Worm (Caenorhabditis elegans) whole organism, L1 larva: ENCODE data around the gene W01A11.7.

Experiments
- C34B4.2 ChIP-seq: sonication (generic microtip); optimal IDR thresholded peaks from 2 replicates; lab custom pipeline; 2017; ENCODE audit warnings: mild to moderate bottlenecking, missing genetic modification characterization, missing compliant biosample characterization
- Y116A8C.19 ChIP-seq: sonication (generic microtip); optimal IDR thresholded peaks from 2 replicates; lab custom pipeline; 2016; ENCODE audit warnings: missing compliant biosample characterization, missing genetic modification characterization, borderline replicate concordance
- alr-1 ChIP-seq: fragments of 200-800 bp; sonication (Bioruptor generic); optimal IDR thresholded peaks from 2 replicates; lab custom pipeline; 2018; ENCODE audit warnings: borderline replicate concordance, mild to moderate bottlenecking, missing genetic modification characterization, missing compliant biosample characterization
- aly-2 ChIP-seq: fragments of 150-350 bp; optimal IDR thresholded peaks from 2 replicates; lab custom pipeline; 2014; ENCODE audit warnings: missing biosample characterization, missing genetic modification characterization
- blmp-1 ChIP-seq: fragments of 150-350 bp; optimal IDR thresholded peaks from 2 replicates; lab custom pipeline; 2014; ENCODE audit warnings: missing biosample characterization, missing genetic modification characterization
- ceh-82 ChIP-seq, 3 experiments: fragments of 150-350 bp in 1 of 3; sonication (generic microtip) in 2 of 3; optimal IDR thresholded peaks; 2 replicates each; lab custom pipeline; 2014 to 2017; ENCODE audit warnings: missing biosample characterization in 3 of 3, missing genetic modification characterization in 3 of 3
- ceh-88 ChIP-seq: fragments of 200-800 bp; sonication (Bioruptor generic); IDR thresholded peaks from 2 replicates; pipeline ENCODE4 v1.3.6; 2022; ENCODE audit warnings: missing genetic modification characterization, missing compliant biosample characterization
- dsc-1 ChIP-seq: sonication (generic microtip); optimal IDR thresholded peaks from 2 replicates; lab custom pipeline; 2016; ENCODE audit warnings: mild to moderate bottlenecking, missing genetic modification characterization, missing compliant biosample characterization
- efl-1 ChIP-seq, 4 experiments: fragments of 150-350 bp; optimal IDR thresholded peaks in 3 of 4; peaks in 1 of 4; 1 replicate in 1 of 4; 2 replicates in 3 of 4; lab custom pipeline; 2014; ENCODE audit warnings: missing biosample characterization in 2 of 4, missing genetic modification characterization in 2 of 4, missing genetic modification reagents in 2 of 4
- efl-3 ChIP-seq: fragments of 200-800 bp; sonication (Bioruptor generic); optimal IDR thresholded peaks from 2 replicates; lab custom pipeline; 2018; ENCODE audit warnings: mild to moderate bottlenecking, missing genetic modification characterization, missing compliant biosample characterization
- egl-13 ChIP-seq: sonication (generic microtip); optimal IDR thresholded peaks from 2 replicates; lab custom pipeline; 2016; ENCODE audit warnings: missing genotype, missing genetic modification reagents, missing genetic modification characterization, missing compliant biosample characterization
- elt-2 ChIP-seq: sonication (generic microtip); optimal IDR thresholded peaks from 2 replicates; lab custom pipeline; 2016; ENCODE audit warnings: missing genetic modification characterization, mild to moderate bottlenecking, inconsistent platforms, missing compliant biosample characterization, missing genetic modification reagents
- fkh-4 ChIP-seq: sonication (generic microtip); optimal IDR thresholded peaks from 2 replicates; lab custom pipeline; 2016; ENCODE audit warnings: missing compliant biosample characterization, missing genetic modification characterization, borderline replicate concordance
- grh-1 ChIP-seq: fragments of 200-800 bp; sonication (Bioruptor generic); IDR thresholded peaks from 2 replicates; pipeline ENCODE4 v1.3.6; 2022; ENCODE audit warnings: missing genetic modification reagents, missing genetic modification characterization, missing compliant biosample characterization
- hpl-2 ChIP-seq: fragments of 150-350 bp; optimal IDR thresholded peaks from 2 replicates; lab custom pipeline; 2014; ENCODE audit warnings: missing biosample characterization, missing genetic modification reagents, missing genetic modification characterization
- irx-1 ChIP-seq: sonication (generic microtip); optimal IDR thresholded peaks from 2 replicates; lab custom pipeline; 2016; ENCODE audit warnings: missing genetic modification characterization, missing compliant biosample characterization
- lin-14 ChIP-seq: fragments of 200-800 bp; sonication (Bioruptor generic); optimal IDR thresholded peaks from 2 replicates; lab custom pipeline; 2018; ENCODE audit warnings: mild to moderate bottlenecking, missing genetic modification characterization, moderate library complexity, missing compliant biosample characterization
- lin-35 ChIP-seq, 2 experiments: fragments of 150-350 bp; optimal IDR thresholded peaks; 2 replicates each; lab custom pipeline; 2014; ENCODE audit warnings: missing biosample characterization in 2 of 2, missing genetic modification characterization in 2 of 2, missing genetic modification reagents in 2 of 2
- lin-39 ChIP-seq: fragments of 150-350 bp; optimal IDR thresholded peaks from 2 replicates; lab custom pipeline; 2014; ENCODE audit warnings: missing biosample characterization, missing genetic modification reagents, missing genetic modification characterization
- lir-3 ChIP-seq: sonication (generic microtip); optimal IDR thresholded peaks from 2 replicates; lab custom pipeline; 2016; ENCODE audit warnings: mild to moderate bottlenecking, missing genetic modification characterization, moderate library complexity, missing compliant biosample characterization; ENCODE audit not compliant: poor library complexity
- lsy-2 ChIP-seq, 2 experiments: fragments of 150-350 bp; optimal IDR thresholded peaks; 2 replicates each; lab custom pipeline; 2014; ENCODE audit warnings: missing biosample characterization in 2 of 2, missing genetic modification characterization in 2 of 2
- mdl-1 ChIP-seq, 2 experiments: fragments of 150-350 bp; optimal IDR thresholded peaks; 2 replicates each; lab custom pipeline; 2014 to 2017; ENCODE audit warnings: missing biosample characterization in 2 of 2, missing genetic modification characterization in 2 of 2, inconsistent platforms in 1 of 2
- mef-2 ChIP-seq: fragments of 150-350 bp; optimal IDR thresholded peaks from 2 replicates; lab custom pipeline; 2014; ENCODE audit warnings: missing biosample characterization, missing genetic modification characterization
- mep-1 ChIP-seq: fragments of 150-350 bp; optimal IDR thresholded peaks from 2 replicates; lab custom pipeline; 2014; ENCODE audit warnings: missing biosample characterization, missing genetic modification characterization
- nhr-12 ChIP-seq: sonication (generic microtip); optimal IDR thresholded peaks from 2 replicates; lab custom pipeline; 2017; ENCODE audit warnings: missing biosample characterization, missing genetic modification characterization
- nhr-19 ChIP-seq: fragments of 200-800 bp; sonication (Bioruptor generic); conservative IDR thresholded peaks from 2 replicates; pipeline ENCODE4 v1.3.6; 2022; ENCODE audit warnings: missing genetic modification characterization, missing compliant biosample characterization
- nhr-20 ChIP-seq: sonication (generic microtip); optimal IDR thresholded peaks from 2 replicates; lab custom pipeline; 2016; ENCODE audit warnings: mild to moderate bottlenecking, missing genetic modification characterization, missing compliant biosample characterization
- nhr-237 ChIP-seq: fragments of 150-350 bp; optimal IDR thresholded peaks from 2 replicates; lab custom pipeline; 2014; ENCODE audit warnings: missing biosample characterization, missing genetic modification characterization
- nhr-47 ChIP-seq: sonication (generic microtip); optimal IDR thresholded peaks from 2 replicates; lab custom pipeline; 2016; ENCODE audit warnings: mild to moderate bottlenecking, missing genetic modification characterization, moderate library complexity, missing compliant biosample characterization
- nhr-71 ChIP-seq: sonication (generic microtip); optimal IDR thresholded peaks from 2 replicates; lab custom pipeline; 2016; ENCODE audit warnings: mild to moderate bottlenecking, missing genetic modification characterization, moderate library complexity, missing compliant biosample characterization
- nhr-76 ChIP-seq: sonication (generic microtip); optimal IDR thresholded peaks from 2 replicates; lab custom pipeline; 2017; ENCODE audit warnings: missing biosample characterization, missing genetic modification characterization
- nhr-77 ChIP-seq: fragments of 150-350 bp; optimal IDR thresholded peaks from 2 replicates; lab custom pipeline; 2014; ENCODE audit warnings: missing biosample characterization, missing genetic modification characterization
- nhr-84 ChIP-seq: sonication (generic microtip); optimal IDR thresholded peaks from 2 replicates; lab custom pipeline; 2017; ENCODE audit warnings: missing biosample characterization, missing genetic modification characterization
- nhr-90 ChIP-seq: sonication (generic microtip); optimal IDR thresholded peaks from 2 replicates; lab custom pipeline; 2016; ENCODE audit warnings: mild to moderate bottlenecking, missing genetic modification characterization, missing compliant biosample characterization; ENCODE audit not compliant: poor library complexity
- pqm-1 ChIP-seq: sonication (generic microtip); optimal IDR thresholded peaks from 3 replicates; lab custom pipeline; 2017; ENCODE audit warnings: missing biosample characterization, missing genetic modification characterization
- skn-1 ChIP-seq: fragments of 150-350 bp; optimal IDR thresholded peaks from 2 replicates; lab custom pipeline; 2014; ENCODE audit warnings: missing biosample characterization, missing genetic modification characterization
- snu-23 ChIP-seq: sonication (generic microtip); optimal IDR thresholded peaks from 2 replicates; lab custom pipeline; 2016; ENCODE audit warnings: missing genetic modification characterization, missing compliant biosample characterization
- sox-4 ChIP-seq: sonication (generic microtip); optimal IDR thresholded peaks from 2 replicates; lab custom pipeline; 2016; ENCODE audit warnings: missing genetic modification characterization, missing compliant biosample characterization
- sptf-1 ChIP-seq: fragments of 150-350 bp; optimal IDR thresholded peaks from 2 replicates; lab custom pipeline; 2014; ENCODE audit warnings: missing biosample characterization, missing genetic modification characterization
- sup-37 ChIP-seq: fragments of 200-800 bp; sonication (Bioruptor generic); optimal IDR thresholded peaks from 2 replicates; lab custom pipeline; 2018; ENCODE audit warnings: mild to moderate bottlenecking, missing genetic modification characterization, missing compliant biosample characterization
- tlp-1 ChIP-seq: fragments of 150-350 bp; optimal IDR thresholded peaks from 2 replicates; lab custom pipeline; 2014; ENCODE audit warnings: missing biosample characterization, missing genetic modification characterization
- unc-130 ChIP-seq: fragments of 150-350 bp; optimal IDR thresholded peaks from 2 replicates; lab custom pipeline; 2017; ENCODE audit warnings: missing biosample characterization, missing genetic modification characterization, inconsistent platforms
- unc-62 ChIP-seq: fragments of 150-350 bp; optimal IDR thresholded peaks from 2 replicates; lab custom pipeline; 2014; ENCODE audit warnings: missing biosample characterization, missing genetic modification reagents, missing genetic modification characterization
- unc-86 ChIP-seq: sonication (generic microtip); optimal IDR thresholded peaks from 2 replicates; lab custom pipeline; 2016; ENCODE audit warnings: missing genetic modification characterization, missing compliant biosample characterization
- vab-15 ChIP-seq: sonication (generic microtip); optimal IDR thresholded peaks from 2 replicates; lab custom pipeline; 2017; ENCODE audit warnings: missing genotype, mild to moderate bottlenecking, missing genetic modification characterization, missing compliant biosample characterization
- xbp-1 ChIP-seq: sonication (generic microtip); optimal IDR thresholded peaks from 2 replicates; lab custom pipeline; 2016; ENCODE audit warnings: missing genetic modification characterization, missing compliant biosample characterization
- zag-1 ChIP-seq: fragments of 150-350 bp; optimal IDR thresholded peaks from 2 replicates; lab custom pipeline; 2014; ENCODE audit warnings: missing biosample characterization, missing genetic modification characterization

Gene W01A11.7

ce11 chrV:6546450-6547171, 41.4 kb upstream of the W01A11.7 start, which contains the start of gene dre-1:
Gene dre-1 (minus strand): TSS chrV:6546500.
- TF ChIP-seq hpl-2 (GFP tag; lab: Kevin White, UChicago) (no peak), efl-1 (optimal IDR thresholded peaks at IDR 0.05; lab: Kevin White, UChicago) (no peak), efl-1 (GFP tag; optimal IDR thresholded peaks at IDR 0.05 in 1 of 2; lab: Kevin White, UChicago) (peak in 1 of 2 experiments; percentile 35), nhr-77 (tag; lab: Kevin White, UChicago) (no peak), ceh-88 (GFP tag; lab: Robert Waterston, UW) (no peak), nhr-19 (GFP tag; lab: Robert Waterston, UW) (no peak), lsy-2 (tag; optimal IDR thresholded peaks at IDR 0.05; lab: Kevin White, UChicago) (no peak), elt-2 (tag; lab: Kevin White, UChicago) (no peak), lin-35 (GFP tag; optimal IDR thresholded peaks at IDR 0.05; lab: Kevin White, UChicago) (peak in 1 of 2 experiments; percentile 12), pqm-1 (tag; lab: Kevin White, UChicago) (no peak)

- TF ChIP-seq nhr-47 (tag; lab: Kevin White, UChicago) (no peak), snu-23 (GFP tag; lab: Kevin White, UChicago) (peak; percentile 42), egl-13 (no peak), unc-130 (tag; lab: Kevin White, UChicago) (no peak), fkh-4 (tag; lab: Kevin White, UChicago) (no peak), mep-1 (tag; lab: Kevin White, UChicago) (peak; percentile 40), blmp-1 (peak; percentile 37), C34B4.2 (no peak), ceh-82 (tag; optimal IDR thresholded peaks at IDR 0.05; lab: Kevin White, UChicago) (no peak), xbp-1 (tag; lab: Kevin White, UChicago) (no peak), nhr-237 (tag; lab: Kevin White, UChicago) (no peak), aly-2 (no peak), efl-3 (GFP tag; lab: Kevin White, UChicago) (no peak), lin-14 (GFP tag; lab: Kevin White, UChicago) (peak; percentile 77), nhr-71 (tag; lab: Kevin White, UChicago) (peak; percentile 6), nhr-90 (tag; lab: Kevin White, UChicago) (peak; percentile 28), nhr-20 (tag; lab: Kevin White, UChicago) (peak; percentile 41), lin-35 (GFP tag; optimal IDR thresholded peaks at IDR 0.05; lab: Kevin White, UChicago) (no peak), alr-1 (no peak), irx-1 (no peak), grh-1 (GFP tag; lab: Robert Waterston, UW) (no peak)
These were observed 39.8 kb upstream of the W01A11.7 start for ce11 chrV:6544999-6545398.

ce11 chrV:6541875-6542274, 36.7 kb upstream of the W01A11.7 start:
- no peak for TF ChIP-seq sup-37
- no peak for TF ChIP-seq efl-3 (GFP tag; lab: Kevin White, UChicago)
- TF ChIP-seq efl-1 (optimal IDR thresholded peaks at IDR 0.05; lab: Kevin White, UChicago) = no peak
- peak in 1 of 2 experiments; percentile 77 for TF ChIP-seq efl-1 (GFP tag; optimal IDR thresholded peaks at IDR 0.05 in 1 of 2; lab: Kevin White, UChicago)
- TF ChIP-seq nhr-71 (tag; lab: Kevin White, UChicago) = peak; percentile 32
- no peak for TF ChIP-seq lin-39 (tag; lab: Kevin White, UChicago)
- no peak for TF ChIP-seq unc-62
- no peak for TF ChIP-seq nhr-12 (tag; lab: Kevin White, UChicago)
- TF ChIP-seq mef-2 = no peak
- TF ChIP-seq nhr-76 (tag; lab: Kevin White, UChicago) = no peak
- TF ChIP-seq tlp-1 = no peak
- no peak for TF ChIP-seq unc-86 (tag; lab: Kevin White, UChicago)
- no peak for TF ChIP-seq C34B4.2
- TF ChIP-seq fkh-4 (tag; lab: Kevin White, UChicago) = no peak
- no peak for TF ChIP-seq vab-15
- TF ChIP-seq zag-1 (tag; lab: Kevin White, UChicago) = no peak
- TF ChIP-seq lir-3 (tag; lab: Kevin White, UChicago) = no peak
- no peak for TF ChIP-seq Y116A8C.19 (tag; lab: Kevin White, UChicago)
- no peak for TF ChIP-seq sptf-1 (tag; lab: Kevin White, UChicago)
- no peak for TF ChIP-seq dsc-1 (tag; lab: Kevin White, UChicago)
- TF ChIP-seq skn-1 (tag; lab: Kevin White, UChicago) = peak; percentile 44
- peak; percentile 47 for TF ChIP-seq snu-23 (GFP tag; lab: Kevin White, UChicago)
- TF ChIP-seq mdl-1 (tag; optimal IDR thresholded peaks at IDR 0.05; lab: Kevin White, UChicago) = peak in 1 of 2 experiments; percentile 22
- no peak for TF ChIP-seq sox-4 (tag; lab: Kevin White, UChicago)
- no peak for TF ChIP-seq nhr-84 (tag; lab: Kevin White, UChicago)
- peak; percentile 11 for TF ChIP-seq mep-1 (tag; lab: Kevin White, UChicago)
